Fruit fly (Drosophila melanogaster) whole organism, adult: ENCODE results near the gene Xrp1.

Experiments used
- CG12768 ChIP-seq: fragments of 200-800 bp; sonication (Bioruptor generic); optimal IDR thresholded peaks from 2 replicates; lab custom pipeline; 2017; ENCODE audit warnings: missing biosample characterization, missing genetic modification characterization, mild to moderate bottlenecking, moderate library complexity, missing genetic modification reagents
- CG5204 ChIP-seq: fragments of 200-800 bp; sonication (Bioruptor generic); optimal IDR thresholded peaks from 2 replicates; lab custom pipeline; 2016; ENCODE audit warnings: missing biosample characterization, missing genetic modification characterization
- CG7045 ChIP-seq: fragments of 200-800 bp; sonication (Bioruptor generic); optimal IDR thresholded peaks from 2 replicates; lab custom pipeline; 2017; ENCODE audit warnings: missing biosample characterization, mild to moderate bottlenecking, missing genetic modification characterization
- Mnt ChIP-seq: fragments of 200-800 bp; sonication (Bioruptor generic); optimal IDR thresholded peaks from 2 replicates; lab custom pipeline; 2016; ENCODE audit warnings: missing biosample characterization, mild to moderate bottlenecking, missing genetic modification characterization
- cnc ChIP-seq, 2 experiments: fragments of >200 bp; optimal IDR thresholded peaks; 2 replicates each; lab custom pipeline; 2017
- kay ChIP-seq: fragments of 200-800 bp; sonication (Bioruptor generic); peaks from one replicate; lab custom pipeline; 2016; ENCODE audit warnings: missing biosample characterization, missing genetic modification characterization, borderline replicate concordance
- ovo ChIP-seq: fragments of 200-800 bp; sonication (Bioruptor generic); optimal IDR thresholded peaks from 2 replicates; lab custom pipeline; 2016; ENCODE audit warnings: missing biosample characterization, missing genetic modification characterization

- no peak for TF ChIP-seq Mnt (GFP tag; lab: Kevin White, UChicago)
- no peak for TF ChIP-seq cnc (optimal IDR thresholded peaks at IDR 0.05; lab: Kevin White, UChicago)
- TF ChIP-seq CG5204 (GFP tag; lab: Kevin White, UChicago) = no peak
- no peak for TF ChIP-seq ovo (GFP tag; lab: Kevin White, UChicago)
- TF ChIP-seq kay (GFP tag; lab: Kevin White, UChicago) = no peak
- TF ChIP-seq CG12768 (GFP tag; lab: Kevin White, UChicago) = no peak
- no peak for TF ChIP-seq CG7045
Observed at dm6 chr3R:18912782-18913331, 1.9 kb upstream of the Xrp1 start, which contains the start of gene Sgsh.
